Fruit fly (Drosophila melanogaster) whole organism, embryonic: Measurements from ENCODE around the gene AP-1mu.

Experiments used
- Ada2b ChIP-seq: fragments of 200-800 bp; sonication (Bioruptor generic); IDR thresholded peaks from 2 replicates; pipeline ENCODE4 v1.3.6; 2022; ENCODE audit warnings: missing biosample characterization, missing genetic modification characterization
- CG13775 ChIP-seq: fragments of 200-800 bp; sonication (Bioruptor generic); optimal IDR thresholded peaks from 3 replicates; lab custom pipeline; 2017; ENCODE audit warnings: missing biosample characterization, mild to moderate bottlenecking, missing genetic modification characterization
- CG14014 ChIP-seq: fragments of 200-800 bp; sonication (Bioruptor generic); IDR thresholded peaks from 2 replicates; pipeline ENCODE4 v1.3.6; 2022; ENCODE audit warnings: missing biosample characterization, missing genetic modification characterization
- CG15696 ChIP-seq: fragments of 200-800 bp; sonication (Bioruptor generic); optimal IDR thresholded peaks from 2 replicates; lab custom pipeline; 2019; ENCODE audit warnings: missing biosample characterization, mild to moderate bottlenecking, missing genetic modification characterization, moderate library complexity
- CG16813 ChIP-seq: fragments of 200-800 bp; sonication (Bioruptor generic); IDR thresholded peaks from 3 replicates; pipeline ENCODE4 v1.3.6; 2022; ENCODE audit warnings: missing biosample characterization, missing genetic modification characterization; ENCODE audit not compliant: partially characterized antibody
- CG17912 ChIP-seq: fragments of 200-800 bp; sonication (Bioruptor generic); optimal IDR thresholded peaks from 2 replicates; lab custom pipeline; 2018; ENCODE audit warnings: missing biosample characterization, mild to moderate bottlenecking, missing genetic modification characterization
- CG18476 ChIP-seq: fragments of 200-800 bp; sonication (Bioruptor generic); optimal IDR thresholded peaks from 2 replicates; lab custom pipeline; 2016; ENCODE audit warnings: missing biosample characterization, mild to moderate bottlenecking, missing genetic modification characterization
- CG3838 ChIP-seq: fragments of 200-800 bp; sonication (Bioruptor generic); optimal IDR thresholded peaks from 3 replicates; lab custom pipeline; 2016; ENCODE audit warnings: missing biosample characterization, missing genetic modification characterization
- CG4707 ChIP-seq: fragments of 200-800 bp; sonication (Bioruptor generic); optimal IDR thresholded peaks from 2 replicates; lab custom pipeline; 2018; ENCODE audit warnings: missing biosample characterization, mild to moderate bottlenecking, missing genetic modification characterization, moderate library complexity
- CG6683 ChIP-seq: fragments of 200-800 bp; sonication (Bioruptor generic); optimal IDR thresholded peaks from 2 replicates; lab custom pipeline; 2017; ENCODE audit warnings: missing biosample characterization, mild to moderate bottlenecking, missing genetic modification characterization, missing genetic modification reagents
- CG9437 ChIP-seq: fragments of 200-800 bp; sonication (Bioruptor generic); optimal IDR thresholded peaks from 2 replicates; lab custom pipeline; 2018; ENCODE audit warnings: missing biosample characterization, mild to moderate bottlenecking, missing genetic modification characterization
- CG9876 ChIP-seq: fragments of 200-800 bp; sonication (Bioruptor generic); optimal IDR thresholded peaks from 2 replicates; lab custom pipeline; 2016; ENCODE audit warnings: missing biosample characterization, missing genetic modification characterization
- CHES-1-like ChIP-seq: fragments of 200-800 bp; sonication (Bioruptor generic); optimal IDR thresholded peaks from 2 replicates; lab custom pipeline; 2016; ENCODE audit warnings: missing biosample characterization, missing genetic modification characterization
- CTCF ChIP-seq: fragments of 200-800 bp; sonication (Bioruptor generic); optimal IDR thresholded peaks from 2 replicates; lab custom pipeline; 2017; ENCODE audit warnings: missing biosample characterization, mild to moderate bottlenecking, missing genetic modification characterization, moderate library complexity
- Dip3 ChIP-seq: fragments of 200-800 bp; sonication (Bioruptor generic); optimal IDR thresholded peaks from 3 replicates; lab custom pipeline; 2016; ENCODE audit warnings: missing biosample characterization, missing genetic modification characterization
- Doc2 ChIP-seq: fragments of 200-800 bp; sonication (Bioruptor generic); IDR thresholded peaks from 2 replicates; pipeline ENCODE4 v1.3.6; 2022; ENCODE audit warnings: missing biosample characterization, missing genetic modification characterization
- Eip74EF ChIP-seq, 2 experiments: fragments of 200-800 bp in 1 of 2; fragments of >200 bp in 1 of 2; sonication (Bioruptor generic) in 1 of 2; optimal IDR thresholded peaks; 2 replicates each; lab custom pipeline; 2017 to 2019; ENCODE audit warnings: missing biosample characterization in 2 of 2, missing genetic modification characterization in 2 of 2, mild to moderate bottlenecking in 1 of 2, moderate library complexity in 1 of 2
- Ets65A ChIP-seq: fragments of 200-800 bp; sonication (Bioruptor generic); peaks from one replicate; lab custom pipeline; 2016; ENCODE audit warnings: missing biosample characterization, missing genetic modification characterization
- Fer1 ChIP-seq: fragments of 200-800 bp; sonication (Bioruptor generic); optimal IDR thresholded peaks from 2 replicates; lab custom pipeline; 2017; ENCODE audit warnings: missing biosample characterization, mild to moderate bottlenecking, missing genetic modification characterization
- Med ChIP-seq: fragments of 200-800 bp; sonication (Bioruptor generic); peaks from one replicate; lab custom pipeline; 2016; ENCODE audit warnings: missing biosample characterization, missing genetic modification characterization, mild to moderate bottlenecking, inconsistent platforms, moderate library complexity
- Scr ChIP-seq: fragments of 200-800 bp; sonication (Bioruptor generic); IDR thresholded peaks from 2 replicates; pipeline ENCODE4 v1.3.6; 2022; ENCODE audit warnings: missing biosample characterization, missing genetic modification characterization; ENCODE audit not compliant: partially characterized antibody
- Trl ChIP-seq, 3 experiments: fragments of >200 bp in 2 of 3; fragments of 200-800 bp in 1 of 3; sonication (Bioruptor generic) in 1 of 3; optimal IDR thresholded peaks; 2 replicates in 1 of 3; 3 replicates in 2 of 3; lab custom pipeline; 2016 to 2017; ENCODE audit warnings: missing biosample characterization in 1 of 3, missing genetic modification characterization in 1 of 3
- ac ChIP-seq: fragments of 200-800 bp; sonication (Bioruptor generic); optimal IDR thresholded peaks from 3 replicates; lab custom pipeline; 2017; ENCODE audit warnings: missing biosample characterization, mild to moderate bottlenecking, missing genetic modification characterization
- bbx ChIP-seq: fragments of 200-800 bp; sonication (Bioruptor generic); IDR thresholded peaks from 2 replicates; pipeline ENCODE4 v1.3.6; 2022; ENCODE audit warnings: missing biosample characterization, missing genetic modification characterization; ENCODE audit not compliant: partially characterized antibody
- br ChIP-seq: fragments of >200 bp; optimal IDR thresholded peaks from 2 replicates; lab custom pipeline; 2017
- da ChIP-seq: fragments of 200-800 bp; sonication (Bioruptor generic); optimal IDR thresholded peaks from 2 replicates; lab custom pipeline; 2016; ENCODE audit warnings: missing biosample characterization, missing genetic modification characterization
- dan ChIP-seq: fragments of 200-800 bp; sonication (Bioruptor generic); IDR thresholded peaks from 2 replicates; pipeline ENCODE4 v1.3.6; 2022; ENCODE audit warnings: missing biosample characterization, missing genetic modification characterization
- fu2 ChIP-seq: fragments of 200-800 bp; sonication (Bioruptor generic); optimal IDR thresholded peaks from 2 replicates; lab custom pipeline; 2016; ENCODE audit warnings: missing biosample characterization, missing genetic modification characterization
- jumu ChIP-seq: fragments of 200-800 bp; sonication (Bioruptor generic); optimal IDR thresholded peaks from 3 replicates; lab custom pipeline; 2016; ENCODE audit warnings: missing biosample characterization, missing genetic modification characterization
- ken ChIP-seq: fragments of 200-800 bp; sonication (Bioruptor generic); IDR thresholded peaks from 3 replicates; pipeline ENCODE4 v1.3.6; 2022; ENCODE audit warnings: missing biosample characterization, missing genetic modification characterization
- kni ChIP-seq: fragments of 200-800 bp; sonication (Bioruptor generic); optimal IDR thresholded peaks from 3 replicates; lab custom pipeline; 2017; ENCODE audit warnings: mild to moderate bottlenecking, missing biosample characterization, missing genetic modification reagents, missing genetic modification characterization
- phol ChIP-seq: fragments of 200-800 bp; sonication (Bioruptor generic); optimal IDR thresholded peaks from 3 replicates; lab custom pipeline; 2018; ENCODE audit warnings: missing biosample characterization, mild to moderate bottlenecking, missing genetic modification characterization, moderate library complexity
- pum ChIP-seq: fragments of 200-800 bp; sonication (Bioruptor generic); optimal IDR thresholded peaks from 2 replicates; lab custom pipeline; 2016; ENCODE audit warnings: missing biosample characterization, missing genetic modification characterization
- ranshi ChIP-seq: fragments of 200-800 bp; sonication (Bioruptor generic); IDR thresholded peaks from 2 replicates; pipeline ENCODE4 v1.3.6; 2022; ENCODE audit warnings: missing biosample characterization, missing genetic modification characterization
- repo ChIP-seq: fragments of 200-800 bp; sonication (Bioruptor generic); optimal IDR thresholded peaks from 2 replicates; lab custom pipeline; 2016; ENCODE audit warnings: missing biosample characterization, missing genetic modification characterization
- run ChIP-seq: fragments of 200-800 bp; sonication (Bioruptor generic); optimal IDR thresholded peaks from 3 replicates; lab custom pipeline; 2018; ENCODE audit warnings: missing biosample characterization, mild to moderate bottlenecking, missing genetic modification characterization
- salm ChIP-seq: fragments of 200-800 bp; sonication (Bioruptor generic); optimal IDR thresholded peaks from 2 replicates; lab custom pipeline; 2018; ENCODE audit warnings: missing biosample characterization, mild to moderate bottlenecking, missing genetic modification characterization
- sc ChIP-seq, 3 experiments: fragments of >200 bp in 2 of 3; fragments of 200-800 bp in 1 of 3; sonication (Bioruptor generic) in 1 of 3; optimal IDR thresholded peaks; 2 replicates in 2 of 3; 3 replicates in 1 of 3; lab custom pipeline; 2017; ENCODE audit warnings: mild to moderate bottlenecking in 1 of 3, missing biosample characterization in 1 of 3, missing genetic modification characterization in 1 of 3, missing genetic modification reagents in 1 of 3
- sisA ChIP-seq: fragments of 200-800 bp; sonication (Bioruptor generic); IDR thresholded peaks from 2 replicates; pipeline ENCODE4 v1.3.6; 2022; ENCODE audit warnings: missing biosample characterization, missing genetic modification characterization
- sqz ChIP-seq: fragments of 200-800 bp; sonication (Bioruptor generic); optimal IDR thresholded peaks from 3 replicates; lab custom pipeline; 2018; ENCODE audit warnings: missing biosample characterization, mild to moderate bottlenecking, missing genetic modification characterization
- stwl ChIP-seq: fragments of 200-800 bp; sonication (Bioruptor generic); optimal IDR thresholded peaks from 3 replicates; lab custom pipeline; 2018; ENCODE audit warnings: missing biosample characterization, mild to moderate bottlenecking, missing genetic modification characterization, moderate library complexity
- tio ChIP-seq: fragments of 200-800 bp; sonication (Bioruptor generic); optimal IDR thresholded peaks from 2 replicates; lab custom pipeline; 2017; ENCODE audit warnings: missing biosample characterization, missing genetic modification characterization, inconsistent platforms
- tx ChIP-seq: fragments of 200-800 bp; sonication (Bioruptor generic); optimal IDR thresholded peaks from 2 replicates; lab custom pipeline; 2016; ENCODE audit warnings: missing biosample characterization, missing genetic modification characterization
- usp ChIP-seq: fragments of >200 bp; optimal IDR thresholded peaks from 2 replicates; lab custom pipeline; 2017; ENCODE audit warnings: missing biosample characterization, missing genetic modification characterization
- zen2 ChIP-seq: fragments of 200-800 bp; sonication (Bioruptor generic); IDR thresholded peaks from 3 replicates; pipeline ENCODE4 v1.3.6; 2022; ENCODE audit warnings: missing biosample characterization, missing genetic modification characterization; ENCODE audit not compliant: partially characterized antibody

Gene AP-1mu

dm6 chr3R:9563240-9563992 is 4.1 kb upstream of the AP-1mu start, which contains the start of the genes CG9393 and Vps45 (continued):
- TF ChIP-seq usp (GFP tag; lab: Kevin White, UChicago), result no peak
- peak; percentile 22 for TF ChIP-seq CTCF (GFP tag; lab: Kevin White, UChicago)
- no peak for TF ChIP-seq CG3838 (GFP tag; lab: Kevin White, UChicago)
- TF ChIP-seq Doc2 (GFP tag; lab: Robert Waterston, UW), result no peak
- no peak for TF ChIP-seq salm (tag; lab: Kevin White, UChicago)

dm6 chr3R:9561121-9561520 is 1.8 kb upstream of the AP-1mu start:
- TF ChIP-seq Ets65A (peak; percentile 53), sisA (no peak), CG16813 (GFP tag; lab: Robert Waterston, UW) (0 out of 3 replicates have a peak, but pooled peaks have one; percentile 33), Ada2b (GFP tag; lab: Robert Waterston, UW) (0 out of 2 replicates have a peak, but pooled peaks have one; percentile 2), Med (GFP tag; lab: Kevin White, UChicago) (peak; percentile 54)

dm6 chr3R:9555334-9555974 is 3.9 kb downstream of the AP-1mu start, which contains the start of the genes CG9386 and BckdhA:
TSS of gene CG9386 (minus strand) at chr3R:9555408.
TSS of gene BckdhA (plus strand) at chr3R:9555785.
- no peak for TF ChIP-seq br (lab: Kevin White, UChicago)
- peak; percentile 42 for TF ChIP-seq Fer1 (GFP tag; lab: Kevin White, UChicago)
- no peak for TF ChIP-seq Eip74EF (GFP tag; optimal IDR thresholded peaks at IDR 0.05; lab: Kevin White, UChicago)
- no peak for TF ChIP-seq ac (GFP tag; lab: Kevin White, UChicago)
- peak; percentile 34 for TF ChIP-seq CG18476
- TF ChIP-seq jumu (GFP tag; lab: Kevin White, UChicago), result peak; percentile 30
- peak; percentile 63 for TF ChIP-seq Dip3 (GFP tag; lab: Kevin White, UChicago)
- TF ChIP-seq run (tag; lab: Kevin White, UChicago), result no peak
- TF ChIP-seq CHES-1-like (GFP tag; lab: Kevin White, UChicago), result peak; percentile 61
- no peak for TF ChIP-seq repo (GFP tag; lab: Kevin White, UChicago)
- peak; percentile 18 for TF ChIP-seq tx (GFP tag; lab: Kevin White, UChicago)
- TF ChIP-seq Trl (optimal IDR thresholded peaks at IDR 0.05; lab: Kevin White, UChicago), result no peak
- peak; percentile 52 for TF ChIP-seq Trl (GFP tag; optimal IDR thresholded peaks at IDR 0.05; lab: Kevin White, UChicago)
- TF ChIP-seq dan, result no peak
- TF ChIP-seq phol, result peak; percentile 60
- peak; percentile 46 for TF ChIP-seq fu2 (GFP tag; lab: Kevin White, UChicago)
- TF ChIP-seq bbx, result peak; percentile 41; the same call in 1 of the 2 replicates
- no peak for TF ChIP-seq CG6683 (GFP tag; lab: Kevin White, UChicago)
- TF ChIP-seq Scr (GFP tag; lab: Robert Waterston, UW), result peak; percentile 81
- no peak for TF ChIP-seq CG4707
- no peak for TF ChIP-seq kni (GFP tag; lab: Kevin White, UChicago)
- TF ChIP-seq CG17912 (GFP tag; lab: Kevin White, UChicago), result no peak
- peak; percentile 44; the same call in 1 of the 3 replicates for TF ChIP-seq zen2 (GFP tag; lab: Robert Waterston, UW)
- TF ChIP-seq sc (optimal IDR thresholded peaks at IDR 0.05; lab: Kevin White, UChicago), result no peak
- no peak for TF ChIP-seq sc (GFP tag; optimal IDR thresholded peaks at IDR 0.05; lab: Kevin White, UChicago)
- TF ChIP-seq CG13775, result peak; percentile 55
- peak; percentile 26 for TF ChIP-seq CG9876
- TF ChIP-seq tio (GFP tag; lab: Kevin White, UChicago), result no peak
- TF ChIP-seq CG9437 (GFP tag; lab: Kevin White, UChicago), result peak; percentile 77
- TF ChIP-seq ranshi (GFP tag; lab: Robert Waterston, UW), result 0 out of 2 replicates have a peak, but pooled peaks have one; percentile 26
- TF ChIP-seq ken (GFP tag; lab: Robert Waterston, UW), result no peak
- TF ChIP-seq da (GFP tag; lab: Kevin White, UChicago), result no peak
- no peak for TF ChIP-seq sqz (GFP tag; lab: Kevin White, UChicago)
- peak; percentile 34 for TF ChIP-seq pum (GFP tag; lab: Kevin White, UChicago)
- peak; percentile 46; the same call in 1 of the 2 replicates for TF ChIP-seq CG14014
- TF ChIP-seq stwl, result no peak
- TF ChIP-seq CG15696 (tag; lab: Kevin White, UChicago), result peak; percentile 38
